Worm (Caenorhabditis elegans) whole organism, L3 larva: ENCODE measurements around the gene hmit-1.3.

ENCODE experiments used
- aly-2 ChIP-seq: fragments of 150-350 bp; optimal IDR thresholded peaks from 2 replicates; lab custom pipeline; 2014; ENCODE audit warnings: missing biosample characterization, missing genetic modification characterization
- ama-1 ChIP-seq: fragments of 150-350 bp; optimal IDR thresholded peaks from 2 replicates; lab custom pipeline; 2018
- elt-1 ChIP-seq: fragments of 150-350 bp; optimal IDR thresholded peaks from 2 replicates; lab custom pipeline; 2014; ENCODE audit warnings: missing biosample characterization, missing genetic modification characterization
- nhr-77 ChIP-seq: fragments of 150-350 bp; optimal IDR thresholded peaks from 2 replicates; lab custom pipeline; 2014; ENCODE audit warnings: missing biosample characterization, missing genetic modification characterization

DNA sequence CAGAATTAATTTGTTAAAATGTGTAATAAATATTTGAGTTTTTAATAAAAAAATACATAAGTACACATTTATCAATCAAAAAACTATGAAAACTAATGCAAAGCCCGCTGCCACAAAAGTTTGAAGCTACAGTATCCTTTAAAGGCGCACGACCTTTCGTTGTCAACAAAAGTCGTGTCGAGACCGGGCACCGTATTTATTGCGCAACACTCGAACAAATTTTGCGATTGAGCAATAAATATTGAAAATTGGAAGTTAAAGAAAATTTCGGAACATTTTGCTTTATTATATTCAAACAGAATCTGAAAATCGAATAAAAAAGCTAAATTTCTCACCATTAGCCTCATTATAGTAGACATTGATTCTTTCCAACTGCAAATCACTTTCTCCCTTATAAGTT, 21.7 kb upstream of the hmit-1.3 start:
- TF ChIP-seq ama-1 (lab: Kevin White, UChicago) = no peak
- no peak for TF ChIP-seq elt-1
- no peak for TF ChIP-seq aly-2 (tag; lab: Kevin White, UChicago)
- no peak for TF ChIP-seq nhr-77 (tag; lab: Kevin White, UChicago)
